Worm (Caenorhabditis elegans): Measurements from ENCODE around the gene elo-9.

DNA sequence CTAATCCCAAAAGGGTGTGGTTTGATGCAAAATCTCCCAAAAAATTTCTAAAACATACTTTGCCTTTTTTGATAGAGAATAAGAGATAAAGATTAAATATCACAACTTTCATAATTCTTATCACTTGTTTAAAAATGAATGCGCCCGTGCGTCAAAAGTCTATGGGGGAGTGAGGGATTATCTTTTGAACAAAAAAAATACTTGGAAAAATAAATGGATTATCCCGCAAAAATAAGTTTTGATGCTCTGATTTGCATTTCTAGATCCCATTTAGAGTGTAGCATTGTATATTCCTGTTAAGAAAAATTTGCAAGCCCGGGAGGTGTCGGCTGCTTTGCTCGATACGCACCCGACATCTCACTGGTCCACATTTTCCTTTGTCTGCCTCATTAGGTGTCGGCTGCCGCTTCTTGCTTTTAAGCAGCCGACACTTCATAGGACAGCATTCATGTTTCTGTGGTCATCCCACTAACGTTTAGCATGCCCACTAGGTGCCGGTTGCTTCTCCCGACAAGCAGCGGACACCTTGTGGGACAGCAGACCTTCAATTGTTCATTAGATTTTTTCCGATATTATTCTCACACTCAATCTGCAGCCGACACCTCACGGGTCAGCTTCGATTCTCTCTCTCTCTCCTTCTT is 28.4 kb downstream of the elo-9 start:
- TF ChIP-seq zag-1 (tag; optimal IDR thresholded peaks at IDR 0.05) (no peak), sox-4 (tag; optimal IDR thresholded peaks at IDR 0.05) (peak; percentile 51), mep-1 (tag; optimal IDR thresholded peaks at IDR 0.05) (no peak), lin-35 (GFP tag; optimal IDR thresholded peaks at IDR 0.05) (no peak)

Data from whole organism, L1 larva.